Worm (Caenorhabditis elegans) whole organism, L3 larva: ENCODE data around the gene Y51A2D.1.

Source experiments
- aly-2 ChIP-seq: fragments of 150-350 bp; optimal IDR thresholded peaks from 2 replicates; lab custom pipeline; 2014; ENCODE audit warnings: missing biosample characterization, missing genetic modification characterization
- egl-27 ChIP-seq: sonication (generic microtip); optimal IDR thresholded peaks from 4 replicates; lab custom pipeline; 2017; ENCODE audit warnings: missing biosample characterization, missing genetic modification reagents, missing genetic modification characterization
- elt-1 ChIP-seq: fragments of 150-350 bp; optimal IDR thresholded peaks from 2 replicates; lab custom pipeline; 2014; ENCODE audit warnings: missing biosample characterization, missing genetic modification characterization
- mdl-1 ChIP-seq: fragments of 150-350 bp; optimal IDR thresholded peaks from 2 replicates; lab custom pipeline; 2014; ENCODE audit warnings: missing biosample characterization, missing genetic modification characterization
- nhr-11 ChIP-seq: fragments of 150-350 bp; optimal IDR thresholded peaks from 2 replicates; lab custom pipeline; 2014; ENCODE audit warnings: missing biosample characterization, missing genetic modification characterization
- zag-1 ChIP-seq: fragments of 150-350 bp; optimal IDR thresholded peaks from 2 replicates; lab custom pipeline; 2014; ENCODE audit warnings: missing biosample characterization, missing genetic modification characterization
- ztf-4 ChIP-seq: fragments of 150-350 bp; optimal IDR thresholded peaks from 2 replicates; lab custom pipeline; 2014; ENCODE audit warnings: missing biosample characterization, missing genetic modification characterization

DNA sequence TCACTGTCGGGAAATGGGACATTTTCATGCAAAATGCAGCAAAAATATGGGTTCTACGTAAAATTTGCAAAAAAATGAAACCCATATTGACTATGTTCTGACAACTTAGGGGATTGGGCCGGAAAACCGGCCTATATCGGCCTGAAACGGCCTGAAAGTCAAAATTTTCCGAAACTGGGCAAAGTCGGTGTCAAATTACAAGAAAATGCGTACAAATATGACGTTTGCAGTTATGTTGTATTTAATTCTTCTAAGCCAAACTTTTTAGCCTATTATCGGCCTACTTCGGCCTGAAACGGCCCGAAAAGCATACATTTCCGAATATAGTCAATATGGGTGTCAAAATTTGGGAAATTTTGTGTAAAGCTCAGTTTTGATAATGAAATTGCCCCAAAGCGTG, 3.2 kb downstream of the Y51A2D.1 start:
- TF ChIP-seq aly-2 (tag; lab: Kevin White, UChicago): no peak
- no peak for TF ChIP-seq egl-27 (tag; lab: Kevin White, UChicago)
- no peak for TF ChIP-seq mdl-1
- TF ChIP-seq elt-1 (tag; lab: Kevin White, UChicago): no peak
- TF ChIP-seq nhr-11 (tag; lab: Kevin White, UChicago): no peak
- TF ChIP-seq ztf-4 (tag; lab: Kevin White, UChicago): no peak
- no peak for TF ChIP-seq zag-1 (tag; lab: Kevin White, UChicago)
